Fruit fly (Drosophila melanogaster) S2 (cell line): ENCODE measurements around the gene alpha-Man-IIb.

Experiments used
- CG8478 ChIP-seq: fragments of >200 bp; optimal IDR thresholded peaks from 2 replicates; lab custom pipeline; 2018
- CTCF ChIP-seq, 2 experiments: fragments of >200 bp; optimal IDR thresholded peaks; 2 replicates each; lab custom pipeline; 2018

dm6 chr3R:15825521-15825920 lies 21.5 kb downstream of the alpha-Man-IIb start, which contains the start of gene CG4576:
- no peak for TF ChIP-seq CG8478 (lab: Kevin White, UChicago)
- no peak for TF ChIP-seq CTCF (optimal IDR thresholded peaks at IDR 0.05; lab: Kevin White, UChicago)
